Worm (Caenorhabditis elegans) whole organism, late embryonic: ENCODE data around the gene Y38F1A.2.

Experiments
- C08G9.2 ChIP-seq: sonication (generic microtip); optimal IDR thresholded peaks from 2 replicates; lab custom pipeline; 2016; ENCODE audit warnings: mild to moderate bottlenecking, missing genetic modification characterization, moderate library complexity, missing compliant biosample characterization
- K02D7.2 ChIP-seq: sonication (generic microtip); optimal IDR thresholded peaks from 2 replicates; lab custom pipeline; 2017; ENCODE audit warnings: mild to moderate bottlenecking, missing genetic modification characterization, missing compliant biosample characterization
- K09A11.1 ChIP-seq: sonication (generic microtip); optimal IDR thresholded peaks from 2 replicates; lab custom pipeline; 2017; ENCODE audit warnings: antibody characterized with exemption, mild to moderate bottlenecking, missing genetic modification characterization, missing compliant biosample characterization; ENCODE audit not compliant: insufficient read depth
- Y22D7AL.16 ChIP-seq: sonication (generic microtip); optimal IDR thresholded peaks from 2 replicates; lab custom pipeline; 2016; ENCODE audit warnings: missing genetic modification characterization, missing compliant biosample characterization
- ceh-22 ChIP-seq: sonication (generic microtip); optimal IDR thresholded peaks from 2 replicates; lab custom pipeline; 2017; ENCODE audit warnings: missing biosample characterization, missing genetic modification characterization
- ceh-30 ChIP-seq: fragments of 150-350 bp; optimal IDR thresholded peaks from 2 replicates; lab custom pipeline; 2014; ENCODE audit warnings: missing biosample characterization, missing genetic modification characterization
- ceh-45 ChIP-seq: fragments of 200-800 bp; sonication (Bioruptor generic); IDR thresholded peaks from 2 replicates; pipeline ENCODE4 v1.3.6; 2022; ENCODE audit warnings: missing genetic modification reagents, missing genetic modification characterization, missing compliant biosample characterization
- ceh-48 ChIP-seq: sonication (generic microtip); optimal IDR thresholded peaks from 2 replicates; lab custom pipeline; 2016; ENCODE audit warnings: missing genetic modification characterization, inconsistent platforms, missing compliant biosample characterization
- ceh-9 ChIP-seq: sonication (generic microtip); optimal IDR thresholded peaks from 2 replicates; lab custom pipeline; 2016; ENCODE audit warnings: mild to moderate bottlenecking, missing genetic modification characterization, inconsistent platforms, missing compliant biosample characterization
- dmd-4 ChIP-seq: sonication (generic microtip); optimal IDR thresholded peaks from 2 replicates; lab custom pipeline; 2016; ENCODE audit warnings: borderline replicate concordance, missing genetic modification characterization, missing compliant biosample characterization
- elt-2 ChIP-seq: sonication (generic microtip); optimal IDR thresholded peaks from 2 replicates; lab custom pipeline; 2016; ENCODE audit warnings: missing genetic modification reagents, missing genetic modification characterization, missing compliant biosample characterization
- eyg-1 ChIP-seq: sonication (generic microtip); optimal IDR thresholded peaks from 2 replicates; lab custom pipeline; 2016; ENCODE audit warnings: missing genotype, missing genetic modification characterization, missing compliant biosample characterization
- fax-1 ChIP-seq: sonication (generic microtip); optimal IDR thresholded peaks from 2 replicates; lab custom pipeline; 2016; ENCODE audit warnings: missing genotype, missing genetic modification characterization, missing compliant biosample characterization
- fkh-6 ChIP-seq: sonication (generic microtip); optimal IDR thresholded peaks from 2 replicates; lab custom pipeline; 2016; ENCODE audit warnings: missing genetic modification characterization, missing compliant biosample characterization
- hlh-13 ChIP-seq: fragments of 200-800 bp; sonication (Bioruptor generic); optimal IDR thresholded peaks from 2 replicates; lab custom pipeline; 2018; ENCODE audit warnings: mild to moderate bottlenecking, missing genetic modification characterization, missing compliant biosample characterization
- hlh-30 ChIP-seq: sonication (generic microtip); optimal IDR thresholded peaks from 2 replicates; lab custom pipeline; 2017; ENCODE audit warnings: antibody characterized with exemption, missing genetic modification characterization, missing compliant biosample characterization; ENCODE audit not compliant: insufficient read depth
- hlh-8 ChIP-seq: sonication (generic microtip); optimal IDR thresholded peaks from 2 replicates; lab custom pipeline; 2016; ENCODE audit warnings: missing genotype, missing genetic modification characterization, missing compliant biosample characterization
- lin-11 ChIP-seq: fragments of 200-800 bp; sonication (Bioruptor generic); optimal IDR thresholded peaks from 2 replicates; lab custom pipeline; 2018; ENCODE audit warnings: mild to moderate bottlenecking, missing genetic modification characterization, missing compliant biosample characterization
- mec-3 ChIP-seq: sonication (generic microtip); optimal IDR thresholded peaks from 2 replicates; lab custom pipeline; 2016; ENCODE audit warnings: borderline replicate concordance, missing genetic modification characterization, missing compliant biosample characterization
- nhr-11 ChIP-seq: fragments of 150-350 bp; optimal IDR thresholded peaks from 2 replicates; lab custom pipeline; 2014; ENCODE audit warnings: missing biosample characterization, missing genetic modification characterization
- pag-3 ChIP-seq: sonication (generic microtip); optimal IDR thresholded peaks from 2 replicates; lab custom pipeline; 2016; ENCODE audit warnings: missing compliant biosample characterization, missing genetic modification characterization, borderline replicate concordance
- pax-1 ChIP-seq: fragments of 150-350 bp; optimal IDR thresholded peaks from 2 replicates; lab custom pipeline; 2014; ENCODE audit warnings: missing biosample characterization, missing genetic modification characterization
- ref-2 ChIP-seq: sonication (generic microtip); optimal IDR thresholded peaks from 2 replicates; lab custom pipeline; 2016; ENCODE audit warnings: missing genetic modification characterization, missing compliant biosample characterization
- rnt-1 ChIP-seq: sonication (generic microtip); optimal IDR thresholded peaks from 2 replicates; lab custom pipeline; 2016; ENCODE audit warnings: missing genetic modification characterization, missing compliant biosample characterization
- sox-2 ChIP-seq: fragments of 200-800 bp; sonication (Bioruptor generic); IDR thresholded peaks from 2 replicates; pipeline ENCODE4 v1.3.6; 2022; ENCODE audit warnings: missing genetic modification reagents, missing genetic modification characterization, missing compliant biosample characterization
- syd-9 ChIP-seq: sonication (generic microtip); optimal IDR thresholded peaks from 2 replicates; lab custom pipeline; 2016; ENCODE audit warnings: mild to moderate bottlenecking, missing genetic modification characterization, moderate library complexity, missing compliant biosample characterization
- tbx-2 ChIP-seq: sonication (generic microtip); optimal IDR thresholded peaks from 2 replicates; lab custom pipeline; 2016; ENCODE audit warnings: missing genetic modification characterization, missing compliant biosample characterization
- tbx-7 ChIP-seq: sonication (generic microtip); optimal IDR thresholded peaks from 2 replicates; lab custom pipeline; 2016; ENCODE audit warnings: missing genotype, missing genetic modification characterization, missing compliant biosample characterization
- unc-3 ChIP-seq, 2 experiments: fragments of 200-800 bp in 1 of 2; sonication (Bioruptor generic) in 1 of 2; sonication (generic microtip) in 1 of 2; conservative IDR thresholded peaks in 1 of 2; optimal IDR thresholded peaks in 1 of 2; 2 replicates each; pipeline versions ENCODE4 v1.3.6 to Lab custom; 2016 to 2022; ENCODE audit warnings: missing compliant biosample characterization in 2 of 2, missing genetic modification characterization in 2 of 2, missing genetic modification reagents in 1 of 2
- unc-55 ChIP-seq: sonication (generic microtip); optimal IDR thresholded peaks from 2 replicates; lab custom pipeline; 2017; ENCODE audit warnings: missing biosample characterization, missing genetic modification reagents, missing genetic modification characterization
- unc-86 ChIP-seq: sonication (generic microtip); optimal IDR thresholded peaks from 2 replicates; lab custom pipeline; 2016; ENCODE audit warnings: missing genetic modification characterization, missing compliant biosample characterization
- zip-5 ChIP-seq: sonication (generic microtip); optimal IDR thresholded peaks from 2 replicates; lab custom pipeline; 2016; ENCODE audit warnings: missing genetic modification characterization, missing compliant biosample characterization

Y38F1A.2 gene

DNA sequence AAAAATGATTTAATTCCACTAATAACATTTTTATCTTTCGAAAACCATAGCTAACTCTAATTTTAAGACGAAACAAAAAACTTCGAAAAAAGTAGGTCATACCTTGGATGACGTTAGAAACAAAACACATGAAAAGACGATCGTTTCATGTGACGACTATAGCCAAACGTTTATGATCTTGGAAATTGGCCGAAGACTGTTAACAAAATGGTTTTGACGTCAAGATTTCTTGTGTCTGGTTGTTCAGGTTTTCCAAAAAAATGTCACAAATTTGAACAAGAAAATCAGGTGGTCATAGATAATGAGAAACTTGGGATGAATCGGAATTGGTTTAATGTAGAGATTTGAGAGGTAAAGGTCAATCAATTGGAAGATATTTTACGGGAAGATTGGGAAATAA, 48.5 kb downstream of the Y38F1A.2 start:
- TF ChIP-seq unc-86 (tag; lab: Kevin White, UChicago) (no peak), K09A11.1 (tag; lab: Kevin White, UChicago) (no peak), eyg-1 (tag; lab: Kevin White, UChicago) (no peak), hlh-13 (GFP tag; lab: Kevin White, UChicago) (no peak), hlh-8 (no peak), tbx-2 (tag; lab: Kevin White, UChicago) (no peak), ceh-30 (tag; lab: Kevin White, UChicago) (no peak), unc-55 (GFP tag; lab: Kevin White, UChicago) (no peak), dmd-4 (tag; lab: Kevin White, UChicago) (no peak), C08G9.2 (tag; lab: Kevin White, UChicago) (no peak), lin-11 (tag; lab: Kevin White, UChicago) (no peak), pag-3 (tag; lab: Kevin White, UChicago) (no peak), syd-9 (no peak), sox-2 (no peak), Y22D7AL.16 (tag; lab: Kevin White, UChicago) (no peak)
- TF ChIP-seq, all 69 proteins: peak for 0

DNA sequence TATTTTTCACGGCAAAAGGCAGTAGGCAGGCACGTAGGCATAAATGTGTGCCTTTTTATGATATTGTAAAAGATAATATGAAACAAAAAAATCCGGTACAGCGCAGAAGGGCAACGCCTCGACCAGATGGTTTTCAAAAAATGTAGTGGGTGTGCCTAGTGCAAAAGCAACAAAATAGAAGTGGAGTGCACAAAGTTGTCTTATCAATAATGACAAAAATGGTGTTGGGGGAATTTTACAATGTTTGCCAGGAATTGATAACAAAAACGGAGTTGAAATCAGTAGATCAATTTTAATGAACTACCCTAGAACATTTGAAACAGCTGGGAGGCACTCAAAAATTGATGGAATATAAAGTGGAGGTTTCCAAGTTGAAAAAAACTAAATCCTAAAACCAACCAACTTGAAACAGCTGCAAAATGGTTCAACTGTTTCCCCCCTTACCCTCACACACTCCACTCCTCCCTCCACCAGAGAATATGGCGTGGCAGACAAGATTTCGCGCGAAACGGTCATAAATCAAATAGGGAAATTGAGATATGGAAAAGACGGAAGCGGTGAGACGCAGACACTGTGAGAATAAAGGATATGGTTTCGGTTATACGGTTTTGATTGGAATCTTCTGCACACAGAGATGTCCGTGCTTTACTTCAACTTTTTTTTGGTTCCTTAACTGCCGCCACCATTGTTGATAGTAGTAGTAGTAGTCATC, 49.6 kb downstream of the Y38F1A.2 start:
- peak; percentile 47 for TF ChIP-seq elt-2 (tag; lab: Kevin White, UChicago)
- no peak for TF ChIP-seq tbx-2 (tag; lab: Kevin White, UChicago)
- peak; percentile 80 for TF ChIP-seq unc-55 (GFP tag; lab: Kevin White, UChicago)

DNA sequence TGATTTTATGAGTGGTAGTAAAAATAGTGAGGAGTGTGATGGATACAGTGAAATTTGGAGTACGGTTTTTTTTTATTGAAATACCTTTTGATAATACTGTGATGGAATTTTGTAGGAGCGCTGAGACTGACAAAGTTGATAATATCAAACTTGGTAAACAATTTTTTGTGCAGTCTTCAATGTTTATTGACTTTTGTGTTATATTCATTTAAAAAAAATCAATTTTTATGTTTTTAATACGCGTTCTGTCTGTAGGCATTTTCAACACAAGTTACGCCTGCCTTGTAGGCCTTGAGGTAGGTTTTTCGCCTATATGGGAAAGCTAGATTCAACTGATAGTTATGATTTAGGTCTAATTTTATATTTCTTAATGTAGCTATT, 50.1 kb downstream of the Y38F1A.2 start:
- TF ChIP-seq ceh-22 (tag; lab: Kevin White, UChicago) (no peak), zip-5 (tag; lab: Kevin White, UChicago) (no peak), ceh-9 (tag; lab: Kevin White, UChicago) (no peak)
- TF ChIP-seq, all 69 proteins: peak for 0

DNA sequence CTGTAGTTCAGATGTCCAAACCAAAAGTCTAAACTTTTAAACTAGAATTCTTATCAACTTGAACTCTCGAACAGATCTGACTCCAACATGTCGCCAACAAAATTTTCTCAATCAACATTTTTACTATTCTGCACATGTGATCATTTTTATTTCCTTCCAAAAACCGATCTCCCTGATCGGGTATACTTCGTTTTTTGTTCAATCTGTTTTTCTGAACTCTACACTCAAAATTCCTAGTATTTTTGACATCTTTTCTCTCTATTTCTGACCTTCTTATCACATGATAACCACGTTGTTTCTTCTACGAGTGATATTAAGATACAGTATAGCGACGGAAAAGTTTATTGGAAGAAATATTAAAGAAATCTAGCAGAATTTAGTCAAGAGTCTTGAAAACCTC, 51.5 kb downstream of the Y38F1A.2 start:
- TF ChIP-seq ceh-22 (tag; lab: Kevin White, UChicago) (no peak), hlh-30 (tag; lab: Kevin White, UChicago) (no peak), unc-3 (GFP tag; conservative IDR thresholded peaks at IDR 0.05; lab: Robert Waterston, UW) (no peak), unc-3 (tag; optimal IDR thresholded peaks at IDR 0.05; lab: Kevin White, UChicago) (no peak), ref-2 (tag; lab: Kevin White, UChicago) (no peak), K09A11.1 (tag; lab: Kevin White, UChicago) (no peak), rnt-1 (no peak), unc-86 (tag; lab: Kevin White, UChicago) (no peak), nhr-11 (tag; lab: Kevin White, UChicago) (no peak), ceh-30 (tag; lab: Kevin White, UChicago) (no peak), fkh-6 (no peak), eyg-1 (tag; lab: Kevin White, UChicago) (no peak), tbx-7 (no peak), ceh-45 (GFP tag; lab: Robert Waterston, UW) (no peak), ceh-48 (tag; lab: Kevin White, UChicago) (no peak), mec-3 (no peak), fax-1 (no peak), K02D7.2 (tag; lab: Kevin White, UChicago) (no peak), pax-1 (tag; lab: Kevin White, UChicago) (no peak)
